Worm (Caenorhabditis elegans) whole organism, mixed stage, embryonic: ENCODE data around the gene flad-1.

Experiments used
- M03D4.4 ChIP-seq: sonication (generic microtip); optimal IDR thresholded peaks from 2 replicates; lab custom pipeline; 2017; ENCODE audit warnings: mild to moderate bottlenecking, missing genetic modification characterization, missing compliant biosample characterization
- bed-3 ChIP-seq: fragments of 200-800 bp; sonication (Bioruptor generic); optimal IDR thresholded peaks from 3 replicates; lab custom pipeline; 2018; ENCODE audit warnings: mild to moderate bottlenecking, missing genetic modification characterization, moderate library complexity, missing compliant biosample characterization
- blmp-1 ChIP-seq: fragments of 150-350 bp; optimal IDR thresholded peaks from 2 replicates; lab custom pipeline; 2014; ENCODE audit warnings: missing biosample characterization, missing genetic modification characterization
- ceh-39 ChIP-seq: fragments of 150-350 bp; optimal IDR thresholded peaks from 2 replicates; lab custom pipeline; 2014; ENCODE audit warnings: missing biosample characterization, missing genetic modification characterization
- ceh-43 ChIP-seq: fragments of 200-800 bp; sonication (Bioruptor generic); optimal IDR thresholded peaks from 2 replicates; lab custom pipeline; 2018; ENCODE audit warnings: mild to moderate bottlenecking, missing genetic modification characterization, moderate library complexity, missing compliant biosample characterization
- ceh-83 ChIP-seq: fragments of 200-800 bp; sonication (Bioruptor generic); optimal IDR thresholded peaks from 2 replicates; lab custom pipeline; 2018; ENCODE audit warnings: mild to moderate bottlenecking, missing genetic modification characterization, missing compliant biosample characterization
- ces-1 ChIP-seq: fragments of 150-350 bp; optimal IDR thresholded peaks from 2 replicates; lab custom pipeline; 2014; ENCODE audit warnings: missing biosample characterization, missing genetic modification reagents, missing genetic modification characterization
- cnd-1 ChIP-seq: fragments of 200-800 bp; sonication (Bioruptor generic); optimal IDR thresholded peaks from 2 replicates; lab custom pipeline; 2018; ENCODE audit warnings: mild to moderate bottlenecking, missing genetic modification characterization, missing compliant biosample characterization
- drap-1 ChIP-seq: fragments of 200-800 bp; sonication (Bioruptor generic); optimal IDR thresholded peaks from 3 replicates; lab custom pipeline; 2018; ENCODE audit warnings: mild to moderate bottlenecking, missing genetic modification characterization, missing compliant biosample characterization
- elt-1 ChIP-seq: sonication (generic microtip); optimal IDR thresholded peaks from 2 replicates; lab custom pipeline; 2017; ENCODE audit warnings: missing genetic modification characterization, mild to moderate bottlenecking, missing compliant biosample characterization, antibody characterized with exemption, moderate library complexity, borderline replicate concordance; ENCODE audit not compliant: insufficient read depth
- elt-3 ChIP-seq: fragments of 150-350 bp; optimal IDR thresholded peaks from 2 replicates; lab custom pipeline; 2014; ENCODE audit warnings: missing biosample characterization, missing genetic modification characterization
- flh-1 ChIP-seq: fragments of 200-800 bp; sonication (Bioruptor generic); optimal IDR thresholded peaks from 2 replicates; lab custom pipeline; 2018; ENCODE audit warnings: mild to moderate bottlenecking, missing genetic modification characterization, moderate library complexity, missing compliant biosample characterization
- ham-2 ChIP-seq: fragments of 200-800 bp; sonication (Bioruptor generic); optimal IDR thresholded peaks from 2 replicates; lab custom pipeline; 2018; ENCODE audit warnings: mild to moderate bottlenecking, missing genetic modification characterization, missing compliant biosample characterization
- hlh-1 ChIP-seq: fragments of 150-350 bp; optimal IDR thresholded peaks from 2 replicates; lab custom pipeline; 2014; ENCODE audit warnings: missing biosample characterization, missing genetic modification reagents, missing genetic modification characterization
- lin-13 ChIP-seq: fragments of 150-350 bp; optimal IDR thresholded peaks from 2 replicates; lab custom pipeline; 2014; ENCODE audit warnings: missing biosample characterization, missing genetic modification characterization
- lin-32 ChIP-seq: fragments of 200-800 bp; sonication (Bioruptor generic); optimal IDR thresholded peaks from 2 replicates; lab custom pipeline; 2018; ENCODE audit warnings: mild to moderate bottlenecking, missing genetic modification characterization, missing compliant biosample characterization
- lsy-2 ChIP-seq: fragments of 150-350 bp; optimal IDR thresholded peaks from 2 replicates; lab custom pipeline; 2014; ENCODE audit warnings: missing biosample characterization, missing genetic modification characterization
- mab-5 ChIP-seq: fragments of 150-350 bp; optimal IDR thresholded peaks from 2 replicates; lab custom pipeline; 2014; ENCODE audit warnings: missing biosample characterization, missing genetic modification characterization
- mep-1 ChIP-seq: fragments of 150-350 bp; optimal IDR thresholded peaks from 2 replicates; lab custom pipeline; 2017; ENCODE audit warnings: missing biosample characterization, missing genetic modification reagents, missing genetic modification characterization, inconsistent platforms
- mls-2 ChIP-seq: sonication (generic microtip); optimal IDR thresholded peaks from 2 replicates; lab custom pipeline; 2016; ENCODE audit warnings: mild to moderate bottlenecking, missing genetic modification characterization, moderate library complexity, missing compliant biosample characterization
- nhr-12 ChIP-seq: fragments of 150-350 bp; optimal IDR thresholded peaks from 2 replicates; lab custom pipeline; 2014; ENCODE audit warnings: missing biosample characterization, missing genetic modification characterization
- nhr-2 ChIP-seq: fragments of 150-350 bp; optimal IDR thresholded peaks from 2 replicates; lab custom pipeline; 2014; ENCODE audit warnings: missing biosample characterization, missing genetic modification characterization
- nhr-237 ChIP-seq: fragments of 150-350 bp; optimal IDR thresholded peaks from 2 replicates; lab custom pipeline; 2014; ENCODE audit warnings: missing biosample characterization, missing genetic modification characterization
- nhr-28 ChIP-seq: fragments of 150-350 bp; optimal IDR thresholded peaks from 2 replicates; lab custom pipeline; 2014; ENCODE audit warnings: missing biosample characterization, missing genetic modification characterization
- nhr-76 ChIP-seq: sonication (generic microtip); optimal IDR thresholded peaks from 2 replicates; lab custom pipeline; 2017; ENCODE audit warnings: missing biosample characterization, missing genetic modification characterization
- pha-4 ChIP-seq: fragments of 150-350 bp; optimal IDR thresholded peaks from 2 replicates; lab custom pipeline; 2018; ENCODE audit warnings: missing biosample characterization, missing genetic modification reagents, missing genetic modification characterization
- sem-2 ChIP-seq: fragments of 200-800 bp; sonication (Bioruptor generic); optimal IDR thresholded peaks from 2 replicates; lab custom pipeline; 2018; ENCODE audit warnings: mild to moderate bottlenecking, missing genetic modification characterization, missing compliant biosample characterization
- snpc-4 ChIP-seq: fragments of 150-350 bp; optimal IDR thresholded peaks from 2 replicates; lab custom pipeline; 2014; ENCODE audit warnings: missing biosample characterization, missing genetic modification characterization
- sptf-1 ChIP-seq: sonication (generic microtip); optimal IDR thresholded peaks from 2 replicates; lab custom pipeline; 2017; ENCODE audit warnings: mild to moderate bottlenecking, missing genetic modification characterization, moderate library complexity, missing compliant biosample characterization
- tbx-8 ChIP-seq: fragments of 200-800 bp; sonication (Bioruptor generic); optimal IDR thresholded peaks from 2 replicates; lab custom pipeline; 2018; ENCODE audit warnings: mild to moderate bottlenecking, missing genetic modification characterization, moderate library complexity, missing compliant biosample characterization
- unc-120 ChIP-seq: sonication (generic microtip); optimal IDR thresholded peaks from 2 replicates; lab custom pipeline; 2017; ENCODE audit warnings: missing genetic modification characterization, missing compliant biosample characterization; ENCODE audit not compliant: poor library complexity, severe bottlenecking
- unc-39 ChIP-seq: fragments of 150-350 bp; optimal IDR thresholded peaks from 2 replicates; lab custom pipeline; 2014; ENCODE audit warnings: missing biosample characterization, missing genetic modification characterization
- unc-62 ChIP-seq: fragments of 150-350 bp; optimal IDR thresholded peaks from 2 replicates; lab custom pipeline; 2014; ENCODE audit warnings: missing biosample characterization, missing genetic modification reagents, missing genetic modification characterization
- zip-8 ChIP-seq: fragments of 150-350 bp; optimal IDR thresholded peaks from 2 replicates; lab custom pipeline; 2014; ENCODE audit warnings: missing biosample characterization, missing genetic modification characterization
- ztf-11 ChIP-seq: fragments of 150-350 bp; optimal IDR thresholded peaks from 2 replicates; lab custom pipeline; 2014; ENCODE audit warnings: missing biosample characterization, missing genetic modification characterization

Gene flad-1

ce11 chrII:9936859-9937258, 7.1 kb upstream of the flad-1 start, which contains the start of gene C05C10.3:
TSS of gene C05C10.3 (minus strand) at chrII:9936893.
- no peak for TF ChIP-seq bed-3 (GFP tag; lab: Kevin White, UChicago)
- no peak for TF ChIP-seq elt-3 (tag; lab: Kevin White, UChicago)
- TF ChIP-seq ztf-11 (tag; lab: Kevin White, UChicago), result no peak
- TF ChIP-seq sem-2 (GFP tag; lab: Kevin White, UChicago), result no peak
- no peak for TF ChIP-seq hlh-1 (tag; lab: Kevin White, UChicago)
- no peak for TF ChIP-seq elt-1 (tag; lab: Kevin White, UChicago)
- no peak for TF ChIP-seq blmp-1 (tag; lab: Kevin White, UChicago)
- no peak for TF ChIP-seq tbx-8 (GFP tag; lab: Kevin White, UChicago)
- no peak for TF ChIP-seq nhr-12
- TF ChIP-seq ceh-83, result no peak
- TF ChIP-seq snpc-4 (tag; lab: Kevin White, UChicago), result no peak
- no peak for TF ChIP-seq flh-1 (GFP tag; lab: Kevin White, UChicago)
- TF ChIP-seq nhr-2, result no peak
- no peak for TF ChIP-seq ceh-39 (tag; lab: Kevin White, UChicago)
- no peak for TF ChIP-seq mls-2 (tag; lab: Kevin White, UChicago)

- TF ChIP-seq drap-1 (GFP tag; lab: Kevin White, UChicago) (no peak), hlh-1 (tag; lab: Kevin White, UChicago) (peak; percentile 38)
These were observed 6.3 kb upstream of the flad-1 start for ce11 chrII:9937611-9938010.

- no peak for TF ChIP-seq nhr-12
- TF ChIP-seq unc-120 (tag; lab: Kevin White, UChicago), result no peak
- no peak for TF ChIP-seq tbx-8 (GFP tag; lab: Kevin White, UChicago)
These were observed 5.1 kb upstream of the flad-1 start, which contains the start of the genes C05C10.7 and C05C10.5 for ce11 chrII:9938877-9939276. TSS of gene C05C10.7 (minus strand) at chrII:9938971. TSS of gene C05C10.5 (plus strand) at chrII:9939040.

- TF ChIP-seq pha-4, result peak; percentile 82
- peak; percentile 54 for TF ChIP-seq hlh-1 (tag; lab: Kevin White, UChicago)
- TF ChIP-seq cnd-1 (tag; lab: Kevin White, UChicago), result peak; percentile 36
- TF ChIP-seq sptf-1 (tag; lab: Kevin White, UChicago), result peak; percentile 74
- TF ChIP-seq nhr-2, result no peak
- TF ChIP-seq mls-2 (tag; lab: Kevin White, UChicago), result no peak
- no peak for TF ChIP-seq snpc-4 (tag; lab: Kevin White, UChicago)
- no peak for TF ChIP-seq ham-2 (GFP tag; lab: Kevin White, UChicago)
- no peak for TF ChIP-seq elt-3 (tag; lab: Kevin White, UChicago)
- TF ChIP-seq nhr-28, result no peak
- no peak for TF ChIP-seq lin-32 (GFP tag; lab: Kevin White, UChicago)
- TF ChIP-seq blmp-1 (tag; lab: Kevin White, UChicago), result no peak
- peak; percentile 81 for TF ChIP-seq lin-13
- no peak for TF ChIP-seq mab-5 (tag; lab: Kevin White, UChicago)
- no peak for TF ChIP-seq bed-3 (GFP tag; lab: Kevin White, UChicago)
- no peak for TF ChIP-seq unc-39 (tag; lab: Kevin White, UChicago)
- TF ChIP-seq tbx-8 (GFP tag; lab: Kevin White, UChicago), result no peak
- peak; percentile 81 for TF ChIP-seq lsy-2 (tag; lab: Kevin White, UChicago)
- no peak for TF ChIP-seq elt-1 (tag; lab: Kevin White, UChicago)
- no peak for TF ChIP-seq ceh-83
- no peak for TF ChIP-seq M03D4.4 (tag; lab: Kevin White, UChicago)
- TF ChIP-seq flh-1 (GFP tag; lab: Kevin White, UChicago), result no peak
- no peak for TF ChIP-seq zip-8
- TF ChIP-seq nhr-12, result no peak
- TF ChIP-seq nhr-76 (tag; lab: Kevin White, UChicago), result no peak
- peak; percentile 91 for TF ChIP-seq mep-1 (tag; lab: Kevin White, UChicago)
- no peak for TF ChIP-seq unc-62 (GFP tag; lab: Kevin White, UChicago)
- TF ChIP-seq ceh-39 (tag; lab: Kevin White, UChicago), result no peak
- TF ChIP-seq drap-1 (GFP tag; lab: Kevin White, UChicago), result peak; percentile 34
- TF ChIP-seq unc-120 (tag; lab: Kevin White, UChicago), result no peak
- TF ChIP-seq ceh-43 (GFP tag; lab: Kevin White, UChicago), result no peak
- TF ChIP-seq ces-1, result peak; percentile 61
- TF ChIP-seq sem-2 (GFP tag; lab: Kevin White, UChicago), result no peak
- peak; percentile 76 for TF ChIP-seq nhr-237 (tag; lab: Kevin White, UChicago)
- no peak for TF ChIP-seq ztf-11 (tag; lab: Kevin White, UChicago)
These were observed 3.5 kb upstream of the flad-1 start, which contains the start of gene ufd-3 for ce11 chrII:9940430-9940829. TSS of gene ufd-3 (plus strand) at chrII:9940753.
